Fruit fly (Drosophila melanogaster): ENCODE data around the gene Jon66Ci.
A peak's percentile ranks its signal among the peaks of the same experiment; 100 is the strongest.

Jon66Ci gene

dm6 chr3L:8412725-8413124, 21.4 kb downstream of the Jon66Ci start, which contains the start of the genes Oseg1 and mtrm:
TSS of gene Oseg1 (minus strand) at chr3L:8412825.
TSS of gene mtrm (plus strand) at chr3L:8413012.
- no peak for TF ChIP-seq CG11617 (GFP tag; optimal IDR thresholded peaks at IDR 0.05)
- TF ChIP-seq ovo (GFP tag; optimal IDR thresholded peaks at IDR 0.05): peak; percentile 41

- TF ChIP-seq Clk (GFP tag; optimal IDR thresholded peaks at IDR 0.05) (no peak), CG7045 (GFP tag; optimal IDR thresholded peaks at IDR 0.05) (no peak), Mnt (GFP tag; optimal IDR thresholded peaks at IDR 0.05) (no peak), ovo (GFP tag; optimal IDR thresholded peaks at IDR 0.05) (no peak), toe (GFP tag; optimal IDR thresholded peaks at IDR 0.05) (no peak), CG5204 (GFP tag; optimal IDR thresholded peaks at IDR 0.05) (no peak), cic (GFP tag; optimal IDR thresholded peaks at IDR 0.05) (no peak), cnc (optimal IDR thresholded peaks at IDR 0.05) (no peak), CG11617 (GFP tag; optimal IDR thresholded peaks at IDR 0.05) (no peak), CG7101 (tag; optimal IDR thresholded peaks at IDR 0.05) (no peak), CG1620 (GFP tag; optimal IDR thresholded peaks at IDR 0.05) (no peak), CG14711 (tag; optimal IDR thresholded peaks at IDR 0.05) (no peak), kay (GFP tag; ENCODE audit: borderline replicate concordance) (no peak)
Measured at dm6 chr3L:8418984-8419383, 27.6 kb downstream of the Jon66Ci start.

dm6 chr3L:8419622-8420176, 28.4 kb downstream of the Jon66Ci start:
- TF ChIP-seq CG7101 (tag; optimal IDR thresholded peaks at IDR 0.05) (no peak), Mnt (GFP tag; optimal IDR thresholded peaks at IDR 0.05) (no peak), kay (GFP tag; ENCODE audit: borderline replicate concordance) (no peak), CG7045 (GFP tag; optimal IDR thresholded peaks at IDR 0.05) (no peak), CG33017 (tag; optimal IDR thresholded peaks at IDR 0.05) (no peak), CG5204 (GFP tag; optimal IDR thresholded peaks at IDR 0.05) (no peak), cnc (optimal IDR thresholded peaks at IDR 0.05) (no peak)

dm6 chr3L:8421361-8421760, 30.0 kb downstream of the Jon66Ci start:
- no peak for TF ChIP-seq bab1 (GFP tag; optimal IDR thresholded peaks at IDR 0.05)
- no peak for TF ChIP-seq CG5204 (GFP tag; optimal IDR thresholded peaks at IDR 0.05)
- TF ChIP-seq CG33017 (tag; optimal IDR thresholded peaks at IDR 0.05): no peak
- TF ChIP-seq ovo (GFP tag; optimal IDR thresholded peaks at IDR 0.05): no peak
- no peak for TF ChIP-seq Clk (GFP tag; optimal IDR thresholded peaks at IDR 0.05)
- no peak for TF ChIP-seq kay (GFP tag; ENCODE audit: borderline replicate concordance)
- TF ChIP-seq toe (GFP tag; optimal IDR thresholded peaks at IDR 0.05): no peak
- no peak for TF ChIP-seq cic (GFP tag; optimal IDR thresholded peaks at IDR 0.05)
- TF ChIP-seq Mnt (GFP tag; optimal IDR thresholded peaks at IDR 0.05): no peak
- no peak for TF ChIP-seq CG11617 (GFP tag; optimal IDR thresholded peaks at IDR 0.05)
- no peak for TF ChIP-seq CG14711 (tag; optimal IDR thresholded peaks at IDR 0.05)
- TF ChIP-seq pad (GFP tag; optimal IDR thresholded peaks at IDR 0.05): no peak
- no peak for TF ChIP-seq CG7045 (GFP tag; optimal IDR thresholded peaks at IDR 0.05)

dm6 chr3L:8421808-8422586, 30.7 kb downstream of the Jon66Ci start, which contains the start of gene CG32354:
TSS of gene CG32354 (minus strand) at chr3L:8422205.
- TF ChIP-seq Hr96 (GFP tag; optimal IDR thresholded peaks at IDR 0.05): no peak
- TF ChIP-seq cnc (optimal IDR thresholded peaks at IDR 0.05): no peak
- no peak for TF ChIP-seq Mnt (GFP tag; optimal IDR thresholded peaks at IDR 0.05)
- TF ChIP-seq bab1 (GFP tag; optimal IDR thresholded peaks at IDR 0.05): no peak
- peak; percentile 24 for TF ChIP-seq cic (GFP tag; optimal IDR thresholded peaks at IDR 0.05)
- no peak for TF ChIP-seq CG7045 (GFP tag; optimal IDR thresholded peaks at IDR 0.05)

dm6 chr3L:8423156-8423555, 31.8 kb downstream of the Jon66Ci start:
- TF ChIP-seq pad (GFP tag; optimal IDR thresholded peaks at IDR 0.05) (no peak), Clk (GFP tag; optimal IDR thresholded peaks at IDR 0.05) (no peak), CG33017 (tag; optimal IDR thresholded peaks at IDR 0.05) (no peak), CG7101 (tag; optimal IDR thresholded peaks at IDR 0.05) (no peak), Crg-1 (GFP tag; optimal IDR thresholded peaks at IDR 0.05) (no peak), CG1620 (GFP tag; optimal IDR thresholded peaks at IDR 0.05) (no peak), toe (GFP tag; optimal IDR thresholded peaks at IDR 0.05) (no peak), CG11617 (GFP tag; optimal IDR thresholded peaks at IDR 0.05) (no peak), ovo (GFP tag; optimal IDR thresholded peaks at IDR 0.05) (no peak), tj (GFP tag; optimal IDR thresholded peaks at IDR 0.05) (no peak), Hr96 (GFP tag; optimal IDR thresholded peaks at IDR 0.05) (no peak)

dm6 chr3L:8424831-8425336, 33.5 kb downstream of the Jon66Ci start, which contains the start of gene Cbl:
TSS of gene Cbl (plus strand) at chr3L:8424954.
- TF ChIP-seq ovo (GFP tag; optimal IDR thresholded peaks at IDR 0.05) (peak; percentile 76), tj (GFP tag; optimal IDR thresholded peaks at IDR 0.05) (peak; percentile 47), CG7101 (tag; optimal IDR thresholded peaks at IDR 0.05) (peak; percentile 11), pad (GFP tag; optimal IDR thresholded peaks at IDR 0.05) (peak; percentile 62), Clk (GFP tag; optimal IDR thresholded peaks at IDR 0.05) (no peak), CG14711 (tag; optimal IDR thresholded peaks at IDR 0.05) (peak; percentile 18), Mnt (GFP tag; optimal IDR thresholded peaks at IDR 0.05) (peak; percentile 39), CG11617 (GFP tag; optimal IDR thresholded peaks at IDR 0.05) (no peak), Hr96 (GFP tag; optimal IDR thresholded peaks at IDR 0.05) (no peak), kay (GFP tag; ENCODE audit: borderline replicate concordance) (no peak), CG33017 (tag; optimal IDR thresholded peaks at IDR 0.05) (no peak), Crg-1 (GFP tag; optimal IDR thresholded peaks at IDR 0.05) (no peak), CG1620 (GFP tag; optimal IDR thresholded peaks at IDR 0.05) (no peak), CG12768 (GFP tag; optimal IDR thresholded peaks at IDR 0.05) (no peak), cnc (optimal IDR thresholded peaks at IDR 0.05) (no peak), bab1 (GFP tag; optimal IDR thresholded peaks at IDR 0.05) (peak; percentile 47), toe (GFP tag; optimal IDR thresholded peaks at IDR 0.05) (no peak), cic (GFP tag; optimal IDR thresholded peaks at IDR 0.05) (peak; percentile 73), CG5204 (GFP tag; optimal IDR thresholded peaks at IDR 0.05) (no peak), CG7045 (GFP tag; optimal IDR thresholded peaks at IDR 0.05) (no peak)
